Worm (Caenorhabditis elegans) whole organism, L1 larva: ENCODE data around the gene cest-5.1.

Experiments
- Y116A8C.19 ChIP-seq: sonication (generic microtip); optimal IDR thresholded peaks from 2 replicates; lab custom pipeline; 2016; ENCODE audit warnings: missing compliant biosample characterization, missing genetic modification characterization, borderline replicate concordance
- aha-1 ChIP-seq: fragments of 150-350 bp; optimal IDR thresholded peaks from 2 replicates; lab custom pipeline; 2014; ENCODE audit warnings: missing biosample characterization, missing genetic modification characterization
- alr-1 ChIP-seq: fragments of 200-800 bp; sonication (Bioruptor generic); optimal IDR thresholded peaks from 2 replicates; lab custom pipeline; 2018; ENCODE audit warnings: borderline replicate concordance, mild to moderate bottlenecking, missing genetic modification characterization, missing compliant biosample characterization
- blmp-1 ChIP-seq: fragments of 150-350 bp; optimal IDR thresholded peaks from 2 replicates; lab custom pipeline; 2014; ENCODE audit warnings: missing biosample characterization, missing genetic modification characterization
- ceh-88 ChIP-seq: fragments of 200-800 bp; sonication (Bioruptor generic); IDR thresholded peaks from 2 replicates; pipeline ENCODE4 v1.3.6; 2022; ENCODE audit warnings: missing genetic modification characterization, missing compliant biosample characterization
- dpl-1 ChIP-seq, 3 experiments: fragments of 150-350 bp in 2 of 3; sonication (generic microtip) in 1 of 3; optimal IDR thresholded peaks; 2 replicates each; lab custom pipeline; 2014 to 2017; ENCODE audit warnings: missing biosample characterization in 3 of 3, missing genetic modification characterization in 3 of 3, missing genetic modification reagents in 3 of 3
- egl-27 ChIP-seq, 2 experiments: fragments of 150-350 bp in 1 of 2; sonication (generic microtip); optimal IDR thresholded peaks; 3 replicates each; lab custom pipeline; 2017 to 2018; ENCODE audit warnings: missing biosample characterization in 2 of 2, missing genetic modification characterization in 2 of 2, missing genetic modification reagents in 2 of 2
- fkh-10 ChIP-seq: sonication (generic microtip); optimal IDR thresholded peaks from 2 replicates; lab custom pipeline; 2017; ENCODE audit warnings: missing biosample characterization, missing genetic modification reagents, missing genetic modification characterization
- skn-1 ChIP-seq: fragments of 150-350 bp; optimal IDR thresholded peaks from 2 replicates; lab custom pipeline; 2014; ENCODE audit warnings: missing biosample characterization, missing genetic modification characterization
- snpc-4 ChIP-seq: fragments of 150-350 bp; optimal IDR thresholded peaks from 2 replicates; lab custom pipeline; 2014; ENCODE audit warnings: missing biosample characterization, missing genetic modification characterization
- xbp-1 ChIP-seq: sonication (generic microtip); optimal IDR thresholded peaks from 2 replicates; lab custom pipeline; 2016; ENCODE audit warnings: missing genetic modification characterization, missing compliant biosample characterization
- zag-1 ChIP-seq: fragments of 150-350 bp; optimal IDR thresholded peaks from 2 replicates; lab custom pipeline; 2014; ENCODE audit warnings: missing biosample characterization, missing genetic modification characterization
- zip-4 ChIP-seq: fragments of 200-800 bp; sonication (Bioruptor generic); optimal IDR thresholded peaks from 2 replicates; lab custom pipeline; 2018; ENCODE audit warnings: mild to moderate bottlenecking, missing genetic modification characterization, moderate library complexity, missing compliant biosample characterization
- ztf-11 ChIP-seq, 2 experiments: sonication (generic microtip); optimal IDR thresholded peaks; 2 replicates each; lab custom pipeline; 2016 to 2017; ENCODE audit warnings: missing genetic modification characterization in 2 of 2, missing biosample characterization in 1 of 2, missing compliant biosample characterization in 1 of 2

The cest-5.1 gene

ce11 chrIV:6582604-6583003 is 49.0 kb downstream of the cest-5.1 start, which contains the start of gene odr-8:
odr-8 (minus strand) TSS chrIV:6582704.
- TF ChIP-seq zip-4 (GFP tag; lab: Kevin White, UChicago) (no peak), aha-1 (tag; lab: Kevin White, UChicago) (no peak)

ce11 chrIV:6581658-6582057 is 49.9 kb downstream of the cest-5.1 start:
- no peak for TF ChIP-seq ceh-88 (GFP tag; lab: Robert Waterston, UW)
- TF ChIP-seq snpc-4 (tag; lab: Kevin White, UChicago) = no peak
- no peak for TF ChIP-seq dpl-1 (GFP tag; optimal IDR thresholded peaks at IDR 0.05; lab: Kevin White, UChicago)
- no peak for TF ChIP-seq Y116A8C.19 (tag; lab: Kevin White, UChicago)
- TF ChIP-seq xbp-1 (tag; lab: Kevin White, UChicago) = no peak
- no peak for TF ChIP-seq egl-27 (tag; optimal IDR thresholded peaks at IDR 0.05; lab: Kevin White, UChicago)
- TF ChIP-seq ztf-11 (tag; optimal IDR thresholded peaks at IDR 0.05; lab: Kevin White, UChicago) = no peak
- no peak for TF ChIP-seq fkh-10 (GFP tag; lab: Kevin White, UChicago)
- no peak for TF ChIP-seq blmp-1 (tag; lab: Kevin White, UChicago)
- no peak for TF ChIP-seq zag-1 (tag; lab: Kevin White, UChicago)
- TF ChIP-seq alr-1 (tag; lab: Kevin White, UChicago) = no peak
- no peak for TF ChIP-seq skn-1
